Worm (Caenorhabditis elegans) whole organism, L4 larva: ENCODE results near the gene blos-1.

Experiments
- D1046.2 ChIP-seq: fragments of 200-800 bp; sonication (Bioruptor generic); IDR thresholded peaks from 2 replicates; pipeline ENCODE4 v1.3.6; 2022; ENCODE audit warnings: missing genetic modification characterization, missing compliant biosample characterization
- F44E2.7 ChIP-seq: fragments of 200-800 bp; sonication (Bioruptor generic); IDR thresholded peaks from 2 replicates; pipeline ENCODE4 v2.1.2; 2022; ENCODE audit warnings: missing genetic modification characterization, missing compliant biosample characterization
- F49E8.2 ChIP-seq: sonication (generic microtip); optimal IDR thresholded peaks from 2 replicates; lab custom pipeline; 2016; ENCODE audit warnings: missing compliant biosample characterization, mild to moderate bottlenecking, missing genetic modification characterization, borderline replicate concordance
- R02D3.7 ChIP-seq: fragments of 150-350 bp; sonication (generic microtip); optimal IDR thresholded peaks from 3 replicates; lab custom pipeline; 2014; ENCODE audit warnings: missing biosample characterization, missing genetic modification characterization
- T20F7.1 ChIP-seq: fragments of 200-800 bp; sonication (Bioruptor generic); optimal IDR thresholded peaks from 2 replicates; lab custom pipeline; 2018; ENCODE audit warnings: mild to moderate bottlenecking, missing genetic modification characterization, missing compliant biosample characterization
- T26A8.4 ChIP-seq: fragments of 200-800 bp; sonication (Bioruptor generic); IDR thresholded peaks from 2 replicates; pipeline ENCODE4 v1.3.6; 2022; ENCODE audit warnings: missing genetic modification characterization, missing compliant biosample characterization
- Y5F2A.4 ChIP-seq: fragments of 200-800 bp; sonication (Bioruptor generic); optimal IDR thresholded peaks from 2 replicates; lab custom pipeline; 2018; ENCODE audit warnings: mild to moderate bottlenecking, missing genetic modification characterization, missing compliant biosample characterization
- ZK337.2 ChIP-seq: fragments of 200-800 bp; sonication (Bioruptor generic); IDR thresholded peaks from 2 replicates; pipeline ENCODE4 v1.3.6; 2022; ENCODE audit warnings: missing genetic modification reagents, missing genetic modification characterization, missing compliant biosample characterization
- ZK546.5 ChIP-seq, 2 experiments: sonication (generic microtip); optimal IDR thresholded peaks; 2 replicates each; lab custom pipeline; 2017; ENCODE audit warnings: missing biosample characterization in 2 of 2, missing genetic modification characterization in 2 of 2
- aha-1 ChIP-seq: fragments of 150-350 bp; peaks from one replicate; lab custom pipeline; 2014; ENCODE audit warnings: missing biosample characterization, missing genetic modification characterization
- aly-2 ChIP-seq: sonication (generic microtip); optimal IDR thresholded peaks from 2 replicates; lab custom pipeline; 2018; ENCODE audit warnings: missing biosample characterization, missing genetic modification characterization
- ceh-20 ChIP-seq: fragments of 200-800 bp; sonication (Bioruptor generic); IDR thresholded peaks from 2 replicates; pipeline ENCODE4 v1.3.6; 2022; ENCODE audit warnings: missing genetic modification reagents, missing genetic modification characterization, missing compliant biosample characterization
- ceh-44 ChIP-seq: fragments of 200-800 bp; sonication (Bioruptor generic); IDR thresholded peaks from 2 replicates; pipeline ENCODE4 v1.3.6; 2022; ENCODE audit warnings: missing genetic modification reagents, missing genetic modification characterization, missing compliant biosample characterization
- ceh-62 ChIP-seq: sonication (generic microtip); optimal IDR thresholded peaks from 2 replicates; lab custom pipeline; 2017; ENCODE audit warnings: missing biosample characterization, missing genetic modification characterization
- ctbp-1 ChIP-seq: fragments of 200-800 bp; sonication (Bioruptor generic); IDR thresholded peaks from 2 replicates; pipeline ENCODE4 v1.3.6; 2022; ENCODE audit warnings: missing genetic modification reagents, missing genetic modification characterization, missing compliant biosample characterization
- daf-12 ChIP-seq: fragments of 150-350 bp; optimal IDR thresholded peaks from 2 replicates; lab custom pipeline; 2014; ENCODE audit warnings: missing biosample characterization, missing genetic modification reagents, missing genetic modification characterization
- daf-16 ChIP-seq, 3 experiments: sonication (generic microtip); optimal IDR thresholded peaks; 2 replicates each; lab custom pipeline; 2016 to 2017; ENCODE audit warnings: missing genetic modification characterization in 3 of 3, missing genetic modification reagents in 3 of 3, mild to moderate bottlenecking in 2 of 3, missing compliant biosample characterization in 2 of 3, missing biosample characterization in 1 of 3, moderate library complexity in 1 of 3
- daf-19 ChIP-seq: fragments of 200-800 bp; sonication (Bioruptor generic); conservative IDR thresholded peaks from 2 replicates; pipeline ENCODE4 v1.3.6; 2022; ENCODE audit warnings: missing genetic modification characterization, missing compliant biosample characterization
- daf-8 ChIP-seq: fragments of 200-800 bp; sonication (Bioruptor generic); IDR thresholded peaks from 2 replicates; pipeline ENCODE4 v1.3.6; 2022; ENCODE audit warnings: missing genetic modification characterization, missing compliant biosample characterization
- dmd-6 ChIP-seq: fragments of 200-800 bp; sonication (Bioruptor generic); IDR thresholded peaks from 2 replicates; pipeline ENCODE4 v1.3.6; 2022; ENCODE audit warnings: missing genetic modification reagents, missing genetic modification characterization, missing compliant biosample characterization
- dpl-1 ChIP-seq: fragments of 150-350 bp; optimal IDR thresholded peaks from 2 replicates; lab custom pipeline; 2014; ENCODE audit warnings: missing biosample characterization, missing genetic modification reagents, missing genetic modification characterization
- dve-1 ChIP-seq: sonication (generic microtip); optimal IDR thresholded peaks from 2 replicates; lab custom pipeline; 2017; ENCODE audit warnings: antibody characterized with exemption, mild to moderate bottlenecking, missing genetic modification characterization, missing compliant biosample characterization; ENCODE audit not compliant: insufficient read depth
- fkh-10 ChIP-seq: fragments of 150-350 bp; optimal IDR thresholded peaks from 2 replicates; lab custom pipeline; 2014; ENCODE audit warnings: missing biosample characterization, missing genetic modification reagents, missing genetic modification characterization
- fos-1 ChIP-seq: fragments of 150-350 bp; optimal IDR thresholded peaks from 2 replicates; lab custom pipeline; 2014; ENCODE audit warnings: missing biosample characterization, missing genetic modification characterization
- hlh-30 ChIP-seq: sonication (generic microtip); optimal IDR thresholded peaks from 2 replicates; lab custom pipeline; 2017; ENCODE audit warnings: antibody characterized with exemption, mild to moderate bottlenecking, missing genetic modification characterization, missing compliant biosample characterization; ENCODE audit not compliant: insufficient read depth
- jun-1 ChIP-seq: fragments of 150-350 bp; optimal IDR thresholded peaks from 2 replicates; lab custom pipeline; 2014; ENCODE audit warnings: missing biosample characterization, missing genetic modification reagents, missing genetic modification characterization
- lin-29 ChIP-seq: fragments of 200-800 bp; sonication (Bioruptor generic); IDR thresholded peaks from 2 replicates; pipeline ENCODE4 v1.3.6; 2022; ENCODE audit warnings: missing genetic modification reagents, missing genetic modification characterization, missing compliant biosample characterization
- lin-38 ChIP-seq: fragments of 200-800 bp; sonication (Bioruptor generic); IDR thresholded peaks from 2 replicates; pipeline ENCODE4 v1.3.6; 2022; ENCODE audit warnings: missing genetic modification reagents, missing genetic modification characterization, missing compliant biosample characterization
- lin-39 ChIP-seq: fragments of 150-350 bp; optimal IDR thresholded peaks from 2 replicates; lab custom pipeline; 2014; ENCODE audit warnings: missing biosample characterization, missing genetic modification reagents, missing genetic modification characterization
- madf-9 ChIP-seq: fragments of 200-800 bp; sonication (Bioruptor generic); conservative IDR thresholded peaks from 2 replicates; pipeline ENCODE4 v1.3.6; 2022; ENCODE audit warnings: missing genetic modification reagents, missing genetic modification characterization, missing compliant biosample characterization
- mep-1 ChIP-seq: fragments of 150-350 bp; sonication (generic microtip); optimal IDR thresholded peaks from 3 replicates; lab custom pipeline; 2014; ENCODE audit warnings: missing biosample characterization, missing genetic modification characterization
- mes-2 ChIP-seq: sonication (generic microtip); optimal IDR thresholded peaks from 2 replicates; lab custom pipeline; 2016; ENCODE audit warnings: missing genotype, mild to moderate bottlenecking, missing genetic modification characterization, missing compliant biosample characterization; ENCODE audit not compliant: poor library complexity, severe bottlenecking
- mxl-2 ChIP-seq: fragments of 200-800 bp; sonication (Bioruptor generic); conservative IDR thresholded peaks from 2 replicates; pipeline ENCODE4 v1.3.6; 2022; ENCODE audit warnings: missing genetic modification reagents, missing genetic modification characterization, missing compliant biosample characterization
- nhr-111 ChIP-seq: fragments of 200-800 bp; sonication (Bioruptor generic); optimal IDR thresholded peaks from 2 replicates; lab custom pipeline; 2018; ENCODE audit warnings: mild to moderate bottlenecking, missing genetic modification characterization, missing compliant biosample characterization
- nhr-42 ChIP-seq: fragments of 200-800 bp; sonication (Bioruptor generic); IDR thresholded peaks from 2 replicates; pipeline ENCODE4 v1.3.6; 2022; ENCODE audit warnings: missing genetic modification characterization, missing compliant biosample characterization
- nhr-6 ChIP-seq: fragments of 150-350 bp; optimal IDR thresholded peaks from 2 replicates; lab custom pipeline; 2014; ENCODE audit warnings: missing biosample characterization, missing genetic modification characterization
- nhr-77 ChIP-seq: fragments of 150-350 bp; optimal IDR thresholded peaks from 2 replicates; lab custom pipeline; 2014; ENCODE audit warnings: missing biosample characterization, missing genetic modification characterization
- pha-4 ChIP-seq, 2 experiments: fragments of 150-350 bp in 1 of 2; fragments of 200-800 bp in 1 of 2; sonication (Bioruptor generic) in 1 of 2; IDR thresholded peaks in 1 of 2; optimal IDR thresholded peaks in 1 of 2; 2 replicates each; pipeline versions ENCODE4 v1.3.6 to Lab custom; 2014 to 2022; ENCODE audit warnings: missing genetic modification characterization in 2 of 2, missing genetic modification reagents in 2 of 2, missing biosample characterization in 1 of 2, missing compliant biosample characterization in 1 of 2
- skn-1 ChIP-seq: fragments of 150-350 bp; optimal IDR thresholded peaks from 2 replicates; lab custom pipeline; 2014; ENCODE audit warnings: missing biosample characterization, missing genetic modification characterization
- snpc-1.2 ChIP-seq: fragments of 200-800 bp; sonication (Bioruptor generic); IDR thresholded peaks from 2 replicates; pipeline ENCODE4 v1.3.6; 2022; ENCODE audit warnings: missing genetic modification reagents, missing genetic modification characterization, missing compliant biosample characterization
- spr-1 ChIP-seq: sonication (generic microtip); optimal IDR thresholded peaks from 2 replicates; lab custom pipeline; 2016; ENCODE audit warnings: mild to moderate bottlenecking, missing genetic modification characterization, missing compliant biosample characterization
- tra-1 ChIP-seq: fragments of 200-800 bp; sonication (Bioruptor generic); IDR thresholded peaks from 2 replicates; pipeline ENCODE4 v1.3.6; 2022; ENCODE audit warnings: missing genetic modification reagents, missing genetic modification characterization, missing compliant biosample characterization
- zfp-3 ChIP-seq: fragments of 200-800 bp; sonication (Bioruptor generic); conservative IDR thresholded peaks from 2 replicates; pipeline ENCODE4 v1.3.6; 2022; ENCODE audit warnings: missing genetic modification reagents, missing genetic modification characterization, missing compliant biosample characterization
- zip-2 ChIP-seq: fragments of 150-350 bp; optimal IDR thresholded peaks from 2 replicates; lab custom pipeline; 2014; ENCODE audit warnings: missing biosample characterization, missing genetic modification characterization
- ztf-7 ChIP-seq: fragments of 150-350 bp; optimal IDR thresholded peaks from 2 replicates; lab custom pipeline; 2014; ENCODE audit warnings: missing biosample characterization, missing genetic modification characterization

blos-1 gene

DNA sequence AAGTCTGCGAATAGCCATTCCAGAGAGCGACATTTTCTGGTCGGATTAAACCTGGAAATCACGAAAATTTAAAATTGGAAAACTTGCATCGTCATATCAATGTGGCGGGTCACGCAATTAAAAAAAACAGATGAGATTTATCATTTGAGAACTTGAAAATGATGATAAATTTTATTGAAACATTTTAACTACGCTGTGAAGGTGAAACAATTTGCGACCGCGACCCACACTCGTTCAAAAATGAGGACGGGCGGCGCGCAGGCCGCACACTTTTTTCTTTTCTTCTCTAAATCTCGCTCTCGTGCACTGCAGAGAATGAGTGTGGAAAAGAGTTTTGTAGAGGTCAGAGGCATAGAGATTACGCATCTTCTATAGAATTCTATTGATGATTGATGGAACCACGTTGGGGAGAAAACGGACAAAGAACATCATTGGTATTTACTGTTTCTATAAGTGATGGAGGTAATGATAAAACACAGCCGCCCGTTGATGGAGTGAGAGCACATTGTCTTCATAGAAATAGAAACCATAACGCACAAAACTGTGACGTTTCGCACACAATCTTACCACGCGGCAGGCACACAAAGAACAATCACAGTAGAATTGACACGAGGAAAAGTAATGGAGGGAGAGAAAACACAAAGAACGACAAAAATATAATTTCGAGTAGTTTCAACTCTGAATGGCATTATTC is 5.0 kb upstream of the blos-1 start, which contains the start of gene cts-1 (continued):
- TF ChIP-seq tra-1 (no peak), skn-1 (tag; lab: Kevin White, UChicago) (no peak), R02D3.7 (tag; lab: Kevin White, UChicago) (no peak), F44E2.7 (GFP tag; lab: Robert Waterston, UW) (no peak), zip-2 (peak; percentile 30), ZK337.2 (no peak), dve-1 (tag; lab: Kevin White, UChicago) (peak; percentile 97), nhr-6 (tag; lab: Kevin White, UChicago) (peak; percentile 84)
- TF ChIP-seq, all 104 proteins: peak for 29

DNA sequence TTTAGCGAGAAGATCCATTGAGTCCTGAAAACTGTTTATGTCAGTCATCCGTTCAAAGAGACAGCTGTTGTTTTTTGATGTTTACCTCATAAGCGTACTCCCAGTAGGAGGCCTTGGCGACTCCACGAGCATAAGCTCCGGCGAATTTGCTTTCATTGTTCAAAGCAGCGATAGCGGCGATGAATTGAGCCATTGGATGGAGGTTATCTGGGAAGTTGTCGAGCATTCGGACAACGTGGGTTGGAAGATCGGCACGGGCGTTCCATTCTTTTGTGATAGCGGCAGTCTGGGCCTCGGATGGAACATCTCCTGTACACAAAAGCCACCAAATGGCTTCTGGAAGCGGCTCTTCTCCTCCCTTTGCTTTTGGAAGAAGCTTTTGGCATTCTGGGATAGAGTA is 4.1 kb upstream of the blos-1 start:
- TF ChIP-seq aha-1 (tag; lab: Kevin White, UChicago) (peak; percentile 94), pha-4 (GFP tag; IDR thresholded peaks at IDR 0.05; lab: Robert Waterston, UW) (no peak), pha-4 (tag; optimal IDR thresholded peaks at IDR 0.05; lab: Kevin White, UChicago) (no peak), daf-16 (GFP tag; optimal IDR thresholded peaks at IDR 0.05; lab: Kevin White, UChicago) (peak in 1 of 2 experiments; percentile 31), daf-16 (tag; optimal IDR thresholded peaks at IDR 0.05; lab: Kevin White, UChicago) (no peak)

DNA sequence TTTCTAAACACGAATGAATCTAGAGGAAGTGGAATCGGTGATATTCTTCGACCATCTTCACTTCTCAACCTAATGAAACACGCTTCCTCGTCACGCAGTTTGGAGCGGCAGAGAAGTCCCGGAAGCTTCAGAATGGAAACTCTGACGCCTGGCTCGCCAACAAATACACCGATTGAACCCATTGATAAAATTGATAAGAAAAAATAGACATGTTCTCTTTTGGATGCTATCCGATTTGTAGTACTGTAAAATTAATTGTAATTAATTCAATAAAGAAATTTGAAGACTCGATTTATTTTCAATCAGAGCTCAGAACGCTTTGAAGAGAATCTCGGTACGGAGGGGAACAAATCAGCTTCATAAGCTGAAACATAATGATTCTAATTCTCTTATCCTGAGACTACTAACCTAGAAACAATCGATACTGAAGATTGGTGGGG is 2.8 kb upstream of the blos-1 start:
- TF ChIP-seq snpc-1.2 (GFP tag; lab: Robert Waterston, UW) (0 out of 2 replicates have a peak, but pooled peaks have one; percentile 58), daf-19 (GFP tag; lab: Robert Waterston, UW) (no peak), ctbp-1 (0 out of 2 replicates have a peak, but pooled peaks have one; percentile 56), aly-2 (tag; lab: Kevin White, UChicago) (no peak), Y5F2A.4 (GFP tag; lab: Kevin White, UChicago) (peak; percentile 2), ceh-44 (GFP tag; lab: Robert Waterston, UW) (no peak), mes-2 (peak; percentile 49), ztf-7 (tag; lab: Kevin White, UChicago) (no peak), dpl-1 (no peak), ZK337.2 (0 out of 2 replicates have a peak, but pooled peaks have one; percentile 25), lin-38 (GFP tag; lab: Robert Waterston, UW) (peak; percentile 75), F49E8.2 (tag; lab: Kevin White, UChicago) (peak; percentile 19), D1046.2 (peak; percentile 81; the same call in 1 of the 2 replicates), daf-8 (GFP tag; lab: Robert Waterston, UW) (no peak), T20F7.1 (GFP tag; lab: Kevin White, UChicago) (no peak), daf-12 (tag; lab: Kevin White, UChicago) (no peak), jun-1 (tag; lab: Kevin White, UChicago) (peak; percentile 49), fkh-10 (GFP tag; lab: Kevin White, UChicago) (no peak), T26A8.4 (GFP tag; lab: Robert Waterston, UW) (peak; percentile 91), ZK546.5 (tag; optimal IDR thresholded peaks at IDR 0.05; lab: Kevin White, UChicago) (no peak), fos-1 (tag; lab: Kevin White, UChicago) (peak; percentile 32), nhr-111 (GFP tag; lab: Kevin White, UChicago) (no peak), mep-1 (tag; lab: Kevin White, UChicago) (peak; percentile 87), spr-1 (peak; percentile 56), lin-29 (GFP tag; lab: Robert Waterston, UW) (no peak), lin-39 (no peak), skn-1 (tag; lab: Kevin White, UChicago) (no peak), ceh-62 (tag; lab: Kevin White, UChicago) (no peak), dmd-6 (GFP tag; lab: Robert Waterston, UW) (peak; percentile 59), zfp-3 (GFP tag; lab: Robert Waterston, UW) (peak; percentile 99), madf-9 (peak; percentile 79), mxl-2 (no peak), hlh-30 (tag; lab: Kevin White, UChicago) (peak; percentile 58), nhr-42 (peak; percentile 71; the same call in 1 of the 2 replicates), nhr-77 (tag; lab: Kevin White, UChicago) (peak; percentile 75), ceh-20 (peak; percentile 58; the same call in 1 of the 2 replicates)
